Fruit fly (Drosophila melanogaster): Measurements from ENCODE around the gene RfC38.

DNA sequence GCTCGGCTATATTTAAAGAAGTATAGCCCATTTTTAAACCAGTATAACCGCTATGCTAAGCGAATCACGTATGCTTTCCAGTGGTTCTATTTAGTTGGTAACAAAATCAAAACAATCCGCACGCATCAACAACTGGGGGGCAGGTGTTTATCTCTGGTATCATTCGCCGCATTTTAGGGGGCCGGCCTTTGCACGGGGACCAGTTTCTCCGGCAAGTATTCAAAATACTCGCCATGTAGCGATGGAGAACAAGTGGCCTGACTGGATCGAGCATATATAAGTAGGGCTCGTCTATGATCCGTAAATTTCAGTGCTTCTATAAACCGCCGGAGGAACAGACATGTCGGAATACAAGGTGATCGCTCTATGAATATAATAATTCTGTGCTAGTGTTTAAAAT, 5.6 kb upstream of the RfC38 start, which contains the start of gene hgo:
- TF ChIP-seq CG15710 (tag; optimal IDR thresholded peaks at IDR 0.05), result no peak
- no peak for TF ChIP-seq fd96Ca (GFP tag; IDR thresholded peaks at IDR 0.05)
- TF ChIP-seq Ets98B (GFP tag; IDR thresholded peaks at IDR 0.05), result no peak
- no peak for TF ChIP-seq CG8301 (tag; optimal IDR thresholded peaks at IDR 0.05)
- no peak for TF ChIP-seq CG34367 (tag; optimal IDR thresholded peaks at IDR 0.05)
- TF ChIP-seq CG13204 (GFP tag; optimal IDR thresholded peaks at IDR 0.05), result no peak
- no peak for TF ChIP-seq CG4496 (GFP tag; IDR thresholded peaks at IDR 0.05)
- no peak for TF ChIP-seq EcR (GFP tag; optimal IDR thresholded peaks at IDR 0.05)
- TF ChIP-seq CG32121 (GFP tag; IDR thresholded peaks at IDR 0.05), result no peak
- no peak for TF ChIP-seq Snoo (tag; optimal IDR thresholded peaks at IDR 0.05)
